Worm (Caenorhabditis elegans): ENCODE data around the gene fbxa-183.

DNA sequence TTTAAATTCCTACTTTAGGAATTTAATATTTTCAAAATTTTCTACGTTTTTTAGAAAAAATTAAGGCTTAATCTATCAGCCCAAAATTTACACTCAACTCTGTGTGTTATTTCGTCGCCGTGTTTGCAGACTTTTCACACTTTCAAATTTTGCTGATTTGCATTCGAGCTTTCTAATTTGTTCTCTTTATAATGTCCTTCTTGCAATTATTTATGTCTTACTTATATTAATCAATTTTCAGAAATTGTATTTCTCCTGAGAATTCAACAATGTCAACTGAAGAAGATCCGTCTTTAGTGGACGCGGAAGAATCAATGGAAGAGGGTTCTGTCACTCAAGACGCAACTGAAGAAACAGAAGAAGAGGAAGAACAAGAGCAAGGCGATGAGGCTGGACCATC lies 44.0 kb upstream of the fbxa-183 start, which contains the start of gene let-418:
- no peak for TF ChIP-seq ceh-16 (tag; optimal IDR thresholded peaks at IDR 0.05)
- TF ChIP-seq ceh-82 (tag; optimal IDR thresholded peaks at IDR 0.05) = no peak
- TF ChIP-seq mdl-1 (tag; optimal IDR thresholded peaks at IDR 0.05) = no peak
- no peak for TF ChIP-seq aly-2 (tag; optimal IDR thresholded peaks at IDR 0.05)
- no peak for TF ChIP-seq snpc-4 (tag; optimal IDR thresholded peaks at IDR 0.05)
- TF ChIP-seq nhr-11 (tag; optimal IDR thresholded peaks at IDR 0.05) = no peak
- no peak for TF ChIP-seq dmd-4 (tag; optimal IDR thresholded peaks at IDR 0.05)
- TF ChIP-seq mab-5 (tag; optimal IDR thresholded peaks at IDR 0.05) = no peak
- TF ChIP-seq lsy-2 (tag; optimal IDR thresholded peaks at IDR 0.05) = no peak
- TF ChIP-seq lin-39 (tag; optimal IDR thresholded peaks at IDR 0.05) = no peak
